Worm (Caenorhabditis elegans) whole organism, young adult: ENCODE measurements around the gene K08D12.3.
A peak's percentile ranks its signal among the peaks of the same experiment; 100 is the strongest.

Source experiments
- B0336.3 ChIP-seq: fragments of 200-800 bp; sonication (Bioruptor generic); IDR thresholded peaks from 2 replicates; pipeline ENCODE4 v1.3.6; 2022; ENCODE audit warnings: missing genetic modification characterization, missing compliant biosample characterization
- F23B12.7 ChIP-seq: sonication (generic microtip); optimal IDR thresholded peaks from 2 replicates; lab custom pipeline; 2017; ENCODE audit warnings: missing genetic modification characterization, mild to moderate bottlenecking, missing compliant biosample characterization, antibody characterized with exemption, moderate library complexity; ENCODE audit not compliant: insufficient read depth
- F37B4.10 ChIP-seq: fragments of 200-800 bp; sonication (Bioruptor generic); IDR thresholded peaks from 2 replicates; pipeline ENCODE4 v1.3.6; 2022; ENCODE audit warnings: missing genetic modification characterization, missing compliant biosample characterization
- F39B2.1 ChIP-seq: fragments of 200-800 bp; sonication (Bioruptor generic); IDR thresholded peaks from 2 replicates; pipeline ENCODE4 v1.3.6; 2022; ENCODE audit warnings: missing genetic modification reagents, missing genetic modification characterization, missing compliant biosample characterization
- F49E8.2 ChIP-seq: sonication (generic microtip); optimal IDR thresholded peaks from 3 replicates; lab custom pipeline; 2017; ENCODE audit warnings: missing genetic modification characterization, mild to moderate bottlenecking, missing compliant biosample characterization, antibody characterized with exemption, moderate library complexity; ENCODE audit not compliant: insufficient read depth
- F55B11.4 ChIP-seq: sonication (generic microtip); optimal IDR thresholded peaks from 2 replicates; lab custom pipeline; 2016; ENCODE audit warnings: missing compliant biosample characterization, missing genetic modification characterization, borderline replicate concordance; ENCODE audit not compliant: insufficient read depth
- F57A8.1 ChIP-seq: fragments of 200-800 bp; sonication (Bioruptor generic); optimal IDR thresholded peaks from 2 replicates; lab custom pipeline; 2018; ENCODE audit warnings: mild to moderate bottlenecking, missing genetic modification characterization, moderate library complexity, missing compliant biosample characterization
- T07F8.4 ChIP-seq: sonication (generic microtip); optimal IDR thresholded peaks from 2 replicates; lab custom pipeline; 2016; ENCODE audit warnings: mild to moderate bottlenecking, missing genetic modification characterization, moderate library complexity, missing compliant biosample characterization
- Y53F4B.3 ChIP-seq: fragments of 200-800 bp; sonication (Bioruptor generic); IDR thresholded peaks from 2 replicates; pipeline ENCODE4 v1.3.6; 2022; ENCODE audit warnings: missing genetic modification reagents, missing genetic modification characterization, missing compliant biosample characterization
- Y53G8AR.9 ChIP-seq: fragments of 200-800 bp; sonication (Bioruptor generic); conservative IDR thresholded peaks from 2 replicates; pipeline ENCODE4 v1.3.6; 2022; ENCODE audit warnings: missing genetic modification reagents, missing genetic modification characterization, missing compliant biosample characterization
- Y79H2A.3 ChIP-seq: fragments of 200-800 bp; sonication (Bioruptor generic); conservative IDR thresholded peaks from 2 replicates; pipeline ENCODE4 v1.3.6; 2022; ENCODE audit warnings: missing genetic modification reagents, missing genetic modification characterization, missing compliant biosample characterization
- ZK185.1 ChIP-seq: sonication (generic microtip); optimal IDR thresholded peaks from 2 replicates; lab custom pipeline; 2016; ENCODE audit warnings: mild to moderate bottlenecking, missing genetic modification characterization, missing compliant biosample characterization; ENCODE audit not compliant: poor library complexity, severe bottlenecking
- aptf-3 ChIP-seq: fragments of 200-800 bp; sonication (Bioruptor generic); IDR thresholded peaks from 2 replicates; pipeline ENCODE4 v1.3.6; 2022; ENCODE audit warnings: missing genetic modification characterization, missing compliant biosample characterization
- ccch-3 ChIP-seq: fragments of 200-800 bp; sonication (Bioruptor generic); optimal IDR thresholded peaks from 2 replicates; lab custom pipeline; 2018; ENCODE audit warnings: mild to moderate bottlenecking, missing genetic modification characterization, missing compliant biosample characterization
- cebp-1 ChIP-seq, 2 experiments: fragments of 200-800 bp in 1 of 2; sonication (Bioruptor generic) in 1 of 2; sonication (generic microtip) in 1 of 2; IDR thresholded peaks in 1 of 2; optimal IDR thresholded peaks in 1 of 2; 2 replicates each; pipeline versions ENCODE4 v1.3.6 to Lab custom; 2017 to 2022; ENCODE audit warnings: missing compliant biosample characterization in 2 of 2, missing genetic modification characterization in 2 of 2, mild to moderate bottlenecking in 1 of 2, missing genetic modification reagents in 1 of 2, moderate library complexity in 1 of 2
- ceh-40 ChIP-seq: fragments of 200-800 bp; sonication (Bioruptor generic); IDR thresholded peaks from 2 replicates; pipeline ENCODE4 v1.3.6; 2022; ENCODE audit warnings: missing genetic modification characterization, missing compliant biosample characterization
- ceh-79 ChIP-seq: sonication (generic microtip); optimal IDR thresholded peaks from 2 replicates; lab custom pipeline; 2017; ENCODE audit warnings: mild to moderate bottlenecking, missing genetic modification characterization, missing compliant biosample characterization
- chd-7 ChIP-seq: sonication (generic microtip); optimal IDR thresholded peaks from 2 replicates; lab custom pipeline; 2016; ENCODE audit warnings: mild to moderate bottlenecking, missing genetic modification characterization, moderate library complexity, missing compliant biosample characterization
- die-1 ChIP-seq: sonication (generic microtip); optimal IDR thresholded peaks from 2 replicates; lab custom pipeline; 2016; ENCODE audit warnings: missing genotype, mild to moderate bottlenecking, missing genetic modification characterization, missing compliant biosample characterization
- dpff-1 ChIP-seq: sonication (generic microtip); optimal IDR thresholded peaks from 2 replicates; lab custom pipeline; 2017; ENCODE audit warnings: mild to moderate bottlenecking, missing genetic modification characterization, missing compliant biosample characterization
- efl-1 ChIP-seq: fragments of 150-350 bp; optimal IDR thresholded peaks from 2 replicates; lab custom pipeline; 2014; ENCODE audit warnings: missing biosample characterization, missing genetic modification reagents, missing genetic modification characterization
- egl-18 ChIP-seq: fragments of 200-800 bp; sonication (Bioruptor generic); IDR thresholded peaks from 2 replicates; pipeline ENCODE4 v1.3.6; 2022; ENCODE audit warnings: missing genetic modification reagents, missing genetic modification characterization, missing compliant biosample characterization
- egl-44 ChIP-seq: fragments of 200-800 bp; sonication (Bioruptor generic); IDR thresholded peaks from 2 replicates; pipeline ENCODE4 v1.3.6; 2022; ENCODE audit warnings: missing genetic modification reagents, missing genetic modification characterization, missing compliant biosample characterization
- egrh-3 ChIP-seq: fragments of 200-800 bp; sonication (Bioruptor generic); IDR thresholded peaks from 2 replicates; pipeline ENCODE4 v1.3.6; 2022; ENCODE audit warnings: missing genetic modification reagents, missing genetic modification characterization, missing compliant biosample characterization
- hlh-12 ChIP-seq: sonication (generic microtip); optimal IDR thresholded peaks from 2 replicates; lab custom pipeline; 2016; ENCODE audit warnings: missing genetic modification characterization, missing compliant biosample characterization
- let-526 ChIP-seq: fragments of 200-800 bp; sonication (Bioruptor generic); IDR thresholded peaks from 2 replicates; pipeline ENCODE4 v1.3.6; 2022; ENCODE audit warnings: missing genetic modification reagents, missing genetic modification characterization, missing compliant biosample characterization
- lin-35 ChIP-seq, 3 experiments: fragments of 150-350 bp in 2 of 3; sonication (generic microtip) in 1 of 3; optimal IDR thresholded peaks; 2 replicates each; lab custom pipeline; 2014 to 2018; ENCODE audit warnings: missing biosample characterization in 3 of 3, missing genetic modification characterization in 3 of 3, missing genetic modification reagents in 3 of 3
- lin-40 ChIP-seq: sonication (generic microtip); optimal IDR thresholded peaks from 2 replicates; lab custom pipeline; 2016; ENCODE audit warnings: missing genetic modification characterization, mild to moderate bottlenecking, missing compliant biosample characterization, missing genotype, missing genetic modification reagents
- lin-54 ChIP-seq: fragments of 200-800 bp; sonication (Bioruptor generic); optimal IDR thresholded peaks from 2 replicates; lab custom pipeline; 2018; ENCODE audit warnings: mild to moderate bottlenecking, missing genetic modification characterization, missing compliant biosample characterization
- lsl-1 ChIP-seq: fragments of 200-800 bp; sonication (Bioruptor generic); optimal IDR thresholded peaks from 2 replicates; lab custom pipeline; 2018; ENCODE audit warnings: mild to moderate bottlenecking, missing genetic modification characterization, moderate library complexity, missing compliant biosample characterization
- madf-6 ChIP-seq: fragments of 200-800 bp; sonication (Bioruptor generic); IDR thresholded peaks from 2 replicates; pipeline ENCODE4 v1.3.6; 2022; ENCODE audit warnings: missing genetic modification reagents, missing genetic modification characterization, missing compliant biosample characterization
- mes-4 ChIP-seq: sonication (generic microtip); optimal IDR thresholded peaks from 2 replicates; lab custom pipeline; 2016; ENCODE audit warnings: missing genotype, missing genetic modification characterization, missing compliant biosample characterization
- mxl-1 ChIP-seq: sonication (generic microtip); optimal IDR thresholded peaks from 2 replicates; lab custom pipeline; 2016; ENCODE audit warnings: missing genetic modification characterization, missing compliant biosample characterization
- nfya-1 ChIP-seq: sonication (generic microtip); optimal IDR thresholded peaks from 2 replicates; lab custom pipeline; 2017; ENCODE audit warnings: antibody characterized with exemption, missing compliant biosample characterization, missing genetic modification characterization, borderline replicate concordance; ENCODE audit not compliant: insufficient read depth
- nhr-120 ChIP-seq: fragments of 200-800 bp; sonication (Bioruptor generic); IDR thresholded peaks from 2 replicates; pipeline ENCODE4 v1.3.6; 2022; ENCODE audit warnings: missing genetic modification characterization, missing compliant biosample characterization
- nhr-179 ChIP-seq: sonication (generic microtip); optimal IDR thresholded peaks from 2 replicates; lab custom pipeline; 2016; ENCODE audit warnings: mild to moderate bottlenecking, missing genetic modification characterization, missing compliant biosample characterization
- nhr-27 ChIP-seq: fragments of 200-800 bp; sonication (Bioruptor generic); optimal IDR thresholded peaks from 2 replicates; lab custom pipeline; 2018; ENCODE audit warnings: mild to moderate bottlenecking, missing genetic modification characterization, moderate library complexity, missing compliant biosample characterization
- pha-4 ChIP-seq: fragments of 150-350 bp; sonication (generic microtip); optimal IDR thresholded peaks from 2 replicates; lab custom pipeline; 2014; ENCODE audit warnings: missing biosample characterization, missing genetic modification reagents, missing genetic modification characterization
- rec-8 ChIP-seq, 2 experiments: sonication (generic microtip); optimal IDR thresholded peaks; 2 replicates each; lab custom pipeline; 2016; ENCODE audit warnings: mild to moderate bottlenecking in 2 of 2, missing genetic modification characterization in 2 of 2, missing genetic modification reagents in 2 of 2, missing genotype in 2 of 2, missing biosample characterization in 1 of 2, missing compliant biosample characterization in 1 of 2, moderate library complexity in 1 of 2
- sdz-38 ChIP-seq: sonication (generic microtip); optimal IDR thresholded peaks from 2 replicates; lab custom pipeline; 2016; ENCODE audit warnings: missing genotype, missing genetic modification characterization, missing compliant biosample characterization
- sea-2 ChIP-seq: fragments of 200-800 bp; sonication (Bioruptor generic); IDR thresholded peaks from 2 replicates; pipeline ENCODE4 v1.3.6; 2022; ENCODE audit warnings: missing genetic modification characterization, missing compliant biosample characterization
- sptf-2 ChIP-seq: fragments of 200-800 bp; sonication (Bioruptor generic); optimal IDR thresholded peaks from 2 replicates; lab custom pipeline; 2018; ENCODE audit warnings: mild to moderate bottlenecking, missing genetic modification characterization, missing compliant biosample characterization
- tbx-9 ChIP-seq: sonication (generic microtip); optimal IDR thresholded peaks from 2 replicates; lab custom pipeline; 2016; ENCODE audit warnings: borderline replicate concordance, missing genetic modification characterization, inconsistent platforms, missing compliant biosample characterization
- unc-130 ChIP-seq: sonication (generic microtip); optimal IDR thresholded peaks from 2 replicates; lab custom pipeline; 2016; ENCODE audit warnings: missing genetic modification reagents, missing genetic modification characterization, missing compliant biosample characterization
- xnd-1 ChIP-seq: sonication (generic microtip); optimal IDR thresholded peaks from 2 replicates; lab custom pipeline; 2016; ENCODE audit warnings: missing genotype, missing genetic modification reagents, missing genetic modification characterization, missing compliant biosample characterization
- ztf-18 ChIP-seq: sonication (generic microtip); optimal IDR thresholded peaks from 2 replicates; lab custom pipeline; 2016; ENCODE audit warnings: missing genotype, mild to moderate bottlenecking, missing genetic modification characterization, missing compliant biosample characterization
- ztf-6 ChIP-seq: fragments of 200-800 bp; sonication (Bioruptor generic); IDR thresholded peaks from 2 replicates; pipeline ENCODE4 v1.3.6; 2022; ENCODE audit warnings: missing genetic modification reagents, missing genetic modification characterization, missing compliant biosample characterization

K08D12.3 gene

DNA sequence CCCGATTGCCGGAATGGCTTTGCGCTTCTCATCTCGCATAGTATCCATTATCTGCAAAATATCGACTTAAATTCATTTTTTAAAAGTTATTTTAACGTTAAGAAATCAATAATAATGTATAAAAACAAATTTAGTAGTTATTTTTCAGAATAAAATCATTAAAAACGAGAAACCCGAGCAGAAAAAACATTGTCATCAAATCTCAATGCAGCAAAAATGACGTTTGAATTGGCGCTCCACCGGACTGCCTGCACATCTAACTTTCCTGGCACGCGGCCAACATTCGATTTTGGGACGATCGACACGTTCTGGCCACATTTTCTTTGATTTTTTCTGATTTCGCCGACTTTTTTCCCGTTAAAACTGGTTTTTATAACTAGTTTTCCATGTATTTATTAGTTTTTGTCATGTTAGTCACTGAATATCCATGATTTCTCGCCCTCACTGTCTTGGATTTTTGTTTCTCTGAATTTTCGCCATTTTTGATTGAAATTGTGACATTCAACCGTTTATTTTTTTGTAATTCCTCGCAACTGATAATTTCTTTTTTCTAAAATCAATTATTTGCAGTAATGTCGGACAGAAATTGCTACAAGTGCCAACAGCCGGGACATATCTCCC, at the start of gene K08D12.3, which contains the start of gene pbs-1:
Gene K08D12.3 (plus strand): TSS at position 571 of the 621 bp plus-strand sequence.
Gene pbs-1 (minus strand): TSS at position 51 of the 621 bp plus-strand sequence.
- no peak for TF ChIP-seq F37B4.10 (GFP tag; lab: Robert Waterston, UW)
- TF ChIP-seq ZK185.1, result peak; percentile 14
- no peak for TF ChIP-seq egrh-3 (GFP tag; lab: Robert Waterston, UW)
- no peak for TF ChIP-seq ceh-79 (tag; lab: Kevin White, UChicago)
- no peak for TF ChIP-seq ztf-6 (GFP tag; lab: Robert Waterston, UW)
- TF ChIP-seq xnd-1 (tag; lab: Kevin White, UChicago), result peak; percentile 49
- no peak for TF ChIP-seq mxl-1
- TF ChIP-seq nhr-120, result no peak
- no peak for TF ChIP-seq ceh-40
- no peak for TF ChIP-seq ztf-18 (tag; lab: Kevin White, UChicago)
- TF ChIP-seq let-526 (GFP tag; lab: Robert Waterston, UW), result no peak
- no peak; the same call in 1 of the 2 replicates for TF ChIP-seq B0336.3 (GFP tag; lab: Robert Waterston, UW)
- TF ChIP-seq lin-54 (GFP tag; lab: Kevin White, UChicago), result peak; percentile 97
- no peak for TF ChIP-seq ccch-3 (GFP tag; lab: Kevin White, UChicago)
- no peak for TF ChIP-seq nhr-27 (tag; lab: Kevin White, UChicago)
- TF ChIP-seq Y53F4B.3 (GFP tag; lab: Robert Waterston, UW), result no peak
- no peak for TF ChIP-seq sptf-2
- peak in 2 of 3 experiments; percentile 7 to 87 for TF ChIP-seq lin-35 (GFP tag; optimal IDR thresholded peaks at IDR 0.05; lab: Kevin White, UChicago)
- peak; percentile 54; the same call in 1 of the 2 replicates for TF ChIP-seq Y53G8AR.9 (GFP tag; lab: Robert Waterston, UW)
- peak; percentile 62 for TF ChIP-seq efl-1 (GFP tag; lab: Kevin White, UChicago)
- TF ChIP-seq tbx-9, result no peak
- TF ChIP-seq pha-4 (tag; lab: Kevin White, UChicago), result peak; percentile 74
- TF ChIP-seq nhr-179 (tag; lab: Kevin White, UChicago), result no peak
- TF ChIP-seq T07F8.4 (tag; lab: Kevin White, UChicago), result no peak
- TF ChIP-seq madf-6 (GFP tag; lab: Robert Waterston, UW), result peak; percentile 72; the same call in 1 of the 2 replicates
- no peak for TF ChIP-seq F55B11.4
- no peak for TF ChIP-seq cebp-1 (GFP tag; IDR thresholded peaks at IDR 0.05; lab: Robert Waterston, UW)
- peak; percentile 63 for TF ChIP-seq cebp-1 (tag; optimal IDR thresholded peaks at IDR 0.05; lab: Kevin White, UChicago)
- no peak for TF ChIP-seq F57A8.1
- no peak for TF ChIP-seq Y79H2A.3 (GFP tag; lab: Robert Waterston, UW)
- TF ChIP-seq egl-18 (GFP tag; lab: Robert Waterston, UW), result no peak
- no peak for TF ChIP-seq rec-8 (tag; optimal IDR thresholded peaks at IDR 0.05; lab: Kevin White, UChicago)
- TF ChIP-seq F39B2.1 (GFP tag; lab: Robert Waterston, UW), result no peak
- no peak for TF ChIP-seq die-1 (tag; lab: Kevin White, UChicago)
- TF ChIP-seq lsl-1 (GFP tag; lab: Kevin White, UChicago), result peak; percentile 58
- TF ChIP-seq hlh-12 (tag; lab: Kevin White, UChicago), result no peak
- TF ChIP-seq aptf-3 (GFP tag; lab: Robert Waterston, UW), result no peak
- TF ChIP-seq F49E8.2 (tag; lab: Kevin White, UChicago), result peak; percentile 63
- TF ChIP-seq mes-4 (tag; lab: Kevin White, UChicago), result no peak
- no peak for TF ChIP-seq nfya-1 (tag; lab: Kevin White, UChicago)
- TF ChIP-seq dpff-1 (tag; lab: Kevin White, UChicago), result no peak
- TF ChIP-seq F23B12.7 (tag; lab: Kevin White, UChicago), result peak; percentile 40
- TF ChIP-seq egl-44 (GFP tag; lab: Robert Waterston, UW), result no peak
- no peak for TF ChIP-seq sea-2 (GFP tag; lab: Robert Waterston, UW)
- no peak for TF ChIP-seq sdz-38
- TF ChIP-seq chd-7, result no peak
- peak; percentile 78 for TF ChIP-seq lin-40 (tag; lab: Kevin White, UChicago)
- TF ChIP-seq unc-130, result no peak
